Worm (Caenorhabditis elegans): Measurements from ENCODE around the gene srbc-42.

DNA sequence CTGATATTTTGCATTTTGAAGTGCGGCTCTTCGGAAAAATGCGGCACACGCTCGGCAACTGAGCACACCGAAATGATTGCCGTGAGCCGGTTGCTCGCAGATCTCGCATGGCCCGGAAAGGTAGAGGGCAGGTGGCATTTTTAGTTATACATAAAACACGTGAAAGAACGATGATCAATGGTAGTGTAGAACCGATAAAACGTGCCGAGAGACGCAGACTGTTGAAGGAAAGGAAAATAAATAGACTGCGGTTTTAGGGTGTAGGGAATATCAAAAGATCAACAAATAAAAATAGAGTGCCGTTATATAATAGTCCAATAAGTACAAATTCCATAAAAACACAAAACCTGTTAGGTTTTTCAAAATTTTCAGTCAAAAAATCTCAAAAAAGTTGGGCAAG is 20.9 kb upstream of the srbc-42 start, which contains the start of gene nhr-133:
- TF ChIP-seq sma-9 (GFP tag; optimal IDR thresholded peaks at IDR 0.05) (peak; percentile 73), sma-9 (tag; optimal IDR thresholded peaks at IDR 0.05) (no peak), nhr-11 (tag; optimal IDR thresholded peaks at IDR 0.05) (no peak), lin-13 (GFP tag; optimal IDR thresholded peaks at IDR 0.05) (no peak), fos-1 (tag; optimal IDR thresholded peaks at IDR 0.05) (peak; percentile 23), lin-39 (tag; optimal IDR thresholded peaks at IDR 0.05) (no peak), lsy-2 (tag; optimal IDR thresholded peaks at IDR 0.05) (no peak), unc-39 (tag; optimal IDR thresholded peaks at IDR 0.05) (no peak)

Measured in whole organism, L2 larva.